Fruit fly (Drosophila melanogaster) whole organism, pupa: ENCODE data around the gene Vps4.
A peak's percentile ranks its signal among the peaks of the same experiment; 100 is the strongest.

Experiments used
- CG10348 ChIP-seq: fragments of 200-800 bp; sonication (Bioruptor generic); IDR thresholded peaks from 2 replicates; pipeline ENCODE4 v1.3.6; 2022; ENCODE audit warnings: missing biosample characterization, missing genetic modification characterization
- CG12605 ChIP-seq: fragments of 200-800 bp; sonication (Bioruptor generic); IDR thresholded peaks from 2 replicates; pipeline ENCODE4 v1.3.6; 2022; ENCODE audit warnings: missing biosample characterization, missing genetic modification characterization
- CG13204 ChIP-seq: fragments of 200-800 bp; sonication (Bioruptor generic); optimal IDR thresholded peaks from 2 replicates; lab custom pipeline; 2018; ENCODE audit warnings: missing biosample characterization, mild to moderate bottlenecking, missing genetic modification characterization, moderate library complexity
- CG14655 ChIP-seq: fragments of 200-800 bp; sonication (Bioruptor generic); optimal IDR thresholded peaks from 3 replicates; lab custom pipeline; 2017; ENCODE audit warnings: mild to moderate bottlenecking, missing biosample characterization, missing genetic modification reagents, missing genetic modification characterization
- CG15710 ChIP-seq: fragments of 200-800 bp; sonication (Bioruptor generic); optimal IDR thresholded peaks from 2 replicates; lab custom pipeline; 2018; ENCODE audit warnings: missing biosample characterization, mild to moderate bottlenecking, missing genetic modification characterization, moderate library complexity
- CG17806 ChIP-seq: fragments of 200-800 bp; sonication (Bioruptor generic); optimal IDR thresholded peaks from 2 replicates; lab custom pipeline; 2018; ENCODE audit warnings: missing biosample characterization, mild to moderate bottlenecking, missing genetic modification characterization, moderate library complexity
- CG32121 ChIP-seq: fragments of 200-800 bp; sonication (Bioruptor generic); IDR thresholded peaks from 2 replicates; pipeline ENCODE4 v1.3.6; 2022; ENCODE audit warnings: missing biosample characterization, missing genetic modification characterization
- CG34367 ChIP-seq: fragments of 200-800 bp; sonication (Bioruptor generic); optimal IDR thresholded peaks from 2 replicates; lab custom pipeline; 2018; ENCODE audit warnings: missing biosample characterization, mild to moderate bottlenecking, missing genetic modification characterization
- CG4496 ChIP-seq: fragments of 200-800 bp; sonication (Bioruptor generic); IDR thresholded peaks from 3 replicates; pipeline ENCODE4 v1.3.6; 2022; ENCODE audit warnings: missing biosample characterization, missing genetic modification characterization
- CG8159 ChIP-seq: fragments of 200-800 bp; sonication (Bioruptor generic); optimal IDR thresholded peaks from 3 replicates; lab custom pipeline; 2018; ENCODE audit warnings: missing biosample characterization, mild to moderate bottlenecking, missing genetic modification characterization, moderate library complexity
- CG8301 ChIP-seq: fragments of 200-800 bp; sonication (Bioruptor generic); optimal IDR thresholded peaks from 2 replicates; lab custom pipeline; 2018; ENCODE audit warnings: missing biosample characterization, mild to moderate bottlenecking, missing genetic modification characterization
- CG9948 ChIP-seq: fragments of 200-800 bp; sonication (Bioruptor generic); optimal IDR thresholded peaks from 2 replicates; lab custom pipeline; 2018; ENCODE audit warnings: missing biosample characterization, mild to moderate bottlenecking, missing genetic modification characterization, moderate library complexity
- D1 ChIP-seq: fragments of 200-800 bp; sonication (Bioruptor generic); optimal IDR thresholded peaks from 2 replicates; lab custom pipeline; 2018; ENCODE audit warnings: missing biosample characterization, mild to moderate bottlenecking, missing genetic modification characterization, moderate library complexity
- EcR ChIP-seq: fragments of 200-800 bp; sonication (Bioruptor generic); optimal IDR thresholded peaks from 3 replicates; lab custom pipeline; 2019; ENCODE audit warnings: missing biosample characterization, missing genetic modification characterization, mild to moderate bottlenecking, moderate library complexity, missing genetic modification reagents
- Ets98B ChIP-seq: fragments of 200-800 bp; sonication (Bioruptor generic); IDR thresholded peaks from 2 replicates; pipeline ENCODE4 v1.3.6; 2022; ENCODE audit warnings: missing biosample characterization, missing genetic modification characterization
- Pif1A ChIP-seq: fragments of 200-800 bp; sonication (Bioruptor generic); optimal IDR thresholded peaks from 3 replicates; lab custom pipeline; 2016; ENCODE audit warnings: missing biosample characterization, missing genetic modification characterization
- Pif1B ChIP-seq: fragments of 200-800 bp; sonication (Bioruptor generic); optimal IDR thresholded peaks from 3 replicates; lab custom pipeline; 2016; ENCODE audit warnings: missing biosample characterization, missing genetic modification characterization
- Snoo ChIP-seq: fragments of 200-800 bp; sonication (Bioruptor generic); optimal IDR thresholded peaks from 3 replicates; lab custom pipeline; 2017; ENCODE audit warnings: missing biosample characterization, mild to moderate bottlenecking, missing genetic modification characterization, inconsistent platforms
- fd96Ca ChIP-seq: fragments of 200-800 bp; sonication (Bioruptor generic); IDR thresholded peaks from 3 replicates; pipeline ENCODE4 v1.3.6; 2022; ENCODE audit warnings: missing biosample characterization, missing genetic modification characterization
- gl ChIP-seq: fragments of 200-800 bp; sonication (Bioruptor generic); optimal IDR thresholded peaks from 2 replicates; lab custom pipeline; 2018; ENCODE audit warnings: missing biosample characterization, mild to moderate bottlenecking, missing genetic modification characterization
- rn ChIP-seq: fragments of 200-800 bp; sonication (Bioruptor generic); IDR thresholded peaks from 2 replicates; pipeline ENCODE4 v1.3.6; 2022; ENCODE audit warnings: missing biosample characterization, missing genetic modification characterization

Gene Vps4

dm6 chrX:17915929-17916328 lies 8.4 kb downstream of the Vps4 start:
- TF ChIP-seq CG17806 (tag; lab: Kevin White, UChicago) = no peak
- no peak for TF ChIP-seq EcR (GFP tag; lab: Kevin White, UChicago)
- TF ChIP-seq fd96Ca = peak; percentile 44; the same call in 1 of the 3 replicates
- TF ChIP-seq CG14655 (GFP tag; lab: Kevin White, UChicago) = peak; percentile 32
- TF ChIP-seq D1 (tag; lab: Kevin White, UChicago) = no peak
- TF ChIP-seq CG34367 = no peak
- peak; percentile 58; the same call in 2 of the 3 replicates for TF ChIP-seq CG4496 (GFP tag; lab: Robert Waterston, UW)
- TF ChIP-seq CG8301 = peak; percentile 21
- TF ChIP-seq CG32121 (GFP tag; lab: Robert Waterston, UW) = no peak; the same call in 1 of the 2 replicates
- TF ChIP-seq CG10348 = no peak
- TF ChIP-seq gl = no peak
- no peak for TF ChIP-seq rn
- TF ChIP-seq Pif1B (GFP tag; lab: Kevin White, UChicago) = no peak
- TF ChIP-seq Pif1A (GFP tag; lab: Kevin White, UChicago) = no peak
- TF ChIP-seq Ets98B (GFP tag; lab: Robert Waterston, UW) = peak; percentile 56; the same call in 1 of the 2 replicates
- TF ChIP-seq CG12605 = no peak
- no peak for TF ChIP-seq CG9948 (tag; lab: Kevin White, UChicago)
- no peak for TF ChIP-seq CG15710 (tag; lab: Kevin White, UChicago)
- no peak for TF ChIP-seq CG8159 (tag; lab: Kevin White, UChicago)
- no peak for TF ChIP-seq Snoo (tag; lab: Kevin White, UChicago)
- no peak for TF ChIP-seq CG13204

- TF ChIP-seq CG13204 (no peak), Snoo (tag; lab: Kevin White, UChicago) (no peak), D1 (tag; lab: Kevin White, UChicago) (no peak), CG34367 (no peak), Pif1B (GFP tag; lab: Kevin White, UChicago) (no peak), CG32121 (GFP tag; lab: Robert Waterston, UW) (no peak), CG15710 (tag; lab: Kevin White, UChicago) (no peak), CG8159 (tag; lab: Kevin White, UChicago) (peak; percentile 18), CG8301 (peak; percentile 39), Ets98B (GFP tag; lab: Robert Waterston, UW) (no peak), fd96Ca (no peak), rn (no peak), gl (no peak), CG14655 (GFP tag; lab: Kevin White, UChicago) (peak; percentile 64), Pif1A (GFP tag; lab: Kevin White, UChicago) (no peak), CG17806 (tag; lab: Kevin White, UChicago) (peak; percentile 2), EcR (GFP tag; lab: Kevin White, UChicago) (peak; percentile 68), CG4496 (GFP tag; lab: Robert Waterston, UW) (0 out of 3 replicates have a peak, but pooled peaks have one; percentile 15), CG10348 (no peak), CG9948 (tag; lab: Kevin White, UChicago) (no peak), CG12605 (no peak)
These were observed 10.2 kb downstream of the Vps4 start for dm6 chrX:17917564-17918233.

dm6 chrX:17924034-17924433 lies 16.5 kb downstream of the Vps4 start:
- TF ChIP-seq EcR (GFP tag; lab: Kevin White, UChicago) (no peak), CG12605 (no peak), Pif1B (GFP tag; lab: Kevin White, UChicago) (no peak), CG10348 (no peak), fd96Ca (no peak), D1 (tag; lab: Kevin White, UChicago) (no peak), CG34367 (no peak), Snoo (tag; lab: Kevin White, UChicago) (no peak)

dm6 chrX:17940677-17941076 lies 33.2 kb downstream of the Vps4 start:
- no peak for TF ChIP-seq Pif1A (GFP tag; lab: Kevin White, UChicago)
- TF ChIP-seq gl = no peak
- TF ChIP-seq CG34367 = no peak
- no peak for TF ChIP-seq CG15710 (tag; lab: Kevin White, UChicago)
- TF ChIP-seq CG10348 = no peak
